Fruit fly (Drosophila melanogaster) whole organism, prepupa: ENCODE measurements around the gene CG14085.

Source experiments
- CG11762 ChIP-seq: fragments of 200-800 bp; sonication (Bioruptor generic); optimal IDR thresholded peaks from 3 replicates; lab custom pipeline; 2016; ENCODE audit warnings: missing biosample characterization, missing genetic modification characterization; ENCODE audit not compliant: insufficient read depth
- CG6808 ChIP-seq: fragments of 200-800 bp; sonication (Bioruptor generic); optimal IDR thresholded peaks from 3 replicates; lab custom pipeline; 2017; ENCODE audit warnings: missing biosample characterization, missing genetic modification characterization, mild to moderate bottlenecking, moderate library complexity, missing genetic modification reagents
- CG8119 ChIP-seq: fragments of 200-800 bp; sonication (Bioruptor generic); IDR thresholded peaks from 3 replicates; pipeline ENCODE4 v1.3.6; 2022; ENCODE audit warnings: missing biosample characterization, missing genetic modification characterization
- OdsH ChIP-seq: fragments of 200-800 bp; sonication (Bioruptor generic); optimal IDR thresholded peaks from 3 replicates; lab custom pipeline; 2016; ENCODE audit warnings: missing biosample characterization, missing genetic modification characterization

- no peak for TF ChIP-seq OdsH
- no peak for TF ChIP-seq CG11762 (GFP tag; lab: Kevin White, UChicago)
- TF ChIP-seq CG6808 (GFP tag; lab: Kevin White, UChicago), result no peak
- no peak for TF ChIP-seq CG8119 (GFP tag; lab: Robert Waterston, UW)
These were observed 20.3 kb downstream of the CG14085 start for dm6 chr3L:19289411-19289810.
